Worm (Caenorhabditis elegans) whole organism, L1 larva: ENCODE data around the gene T26A5.2.

Experiments
- C04F5.9 ChIP-seq: sonication (generic microtip); optimal IDR thresholded peaks from 2 replicates; lab custom pipeline; 2016; ENCODE audit warnings: missing genetic modification characterization, missing compliant biosample characterization
- C34B4.2 ChIP-seq: sonication (generic microtip); optimal IDR thresholded peaks from 2 replicates; lab custom pipeline; 2017; ENCODE audit warnings: mild to moderate bottlenecking, missing genetic modification characterization, missing compliant biosample characterization
- aly-2 ChIP-seq: fragments of 150-350 bp; optimal IDR thresholded peaks from 2 replicates; lab custom pipeline; 2014; ENCODE audit warnings: missing biosample characterization, missing genetic modification characterization
- ama-1 ChIP-seq: fragments of 150-350 bp; optimal IDR thresholded peaks from 2 replicates; lab custom pipeline; 2014
- blmp-1 ChIP-seq: fragments of 150-350 bp; optimal IDR thresholded peaks from 2 replicates; lab custom pipeline; 2014; ENCODE audit warnings: missing biosample characterization, missing genetic modification characterization
- ceh-63 ChIP-seq: fragments of 200-800 bp; sonication (Bioruptor generic); optimal IDR thresholded peaks from 2 replicates; lab custom pipeline; 2018; ENCODE audit warnings: mild to moderate bottlenecking, missing genetic modification characterization, missing compliant biosample characterization
- ceh-88 ChIP-seq: fragments of 200-800 bp; sonication (Bioruptor generic); IDR thresholded peaks from 2 replicates; pipeline ENCODE4 v1.3.6; 2022; ENCODE audit warnings: missing genetic modification characterization, missing compliant biosample characterization
- dpl-1 ChIP-seq, 3 experiments: fragments of 150-350 bp in 2 of 3; sonication (generic microtip) in 1 of 3; optimal IDR thresholded peaks; 2 replicates each; lab custom pipeline; 2014 to 2017; ENCODE audit warnings: missing biosample characterization in 3 of 3, missing genetic modification characterization in 3 of 3, missing genetic modification reagents in 3 of 3
- dsc-1 ChIP-seq: sonication (generic microtip); optimal IDR thresholded peaks from 2 replicates; lab custom pipeline; 2016; ENCODE audit warnings: mild to moderate bottlenecking, missing genetic modification characterization, missing compliant biosample characterization
- efl-3 ChIP-seq: fragments of 200-800 bp; sonication (Bioruptor generic); optimal IDR thresholded peaks from 2 replicates; lab custom pipeline; 2018; ENCODE audit warnings: mild to moderate bottlenecking, missing genetic modification characterization, missing compliant biosample characterization
- egl-13 ChIP-seq: sonication (generic microtip); optimal IDR thresholded peaks from 2 replicates; lab custom pipeline; 2016; ENCODE audit warnings: missing genotype, missing genetic modification reagents, missing genetic modification characterization, missing compliant biosample characterization
- egl-27 ChIP-seq, 2 experiments: fragments of 150-350 bp in 1 of 2; sonication (generic microtip); optimal IDR thresholded peaks; 3 replicates each; lab custom pipeline; 2017 to 2018; ENCODE audit warnings: missing biosample characterization in 2 of 2, missing genetic modification characterization in 2 of 2, missing genetic modification reagents in 2 of 2
- elt-2 ChIP-seq: sonication (generic microtip); optimal IDR thresholded peaks from 2 replicates; lab custom pipeline; 2016; ENCODE audit warnings: missing genetic modification characterization, mild to moderate bottlenecking, inconsistent platforms, missing compliant biosample characterization, missing genetic modification reagents
- elt-3 ChIP-seq, 6 experiments: fragments of 150-350 bp in 1 of 6; sonication (generic microtip); optimal IDR thresholded peaks; 2 replicates each; lab custom pipeline; 2017 to 2018; ENCODE audit warnings: missing biosample characterization in 6 of 6, missing genetic modification characterization in 6 of 6, inconsistent platforms in 1 of 6
- fkh-4 ChIP-seq: sonication (generic microtip); optimal IDR thresholded peaks from 2 replicates; lab custom pipeline; 2016; ENCODE audit warnings: missing compliant biosample characterization, missing genetic modification characterization, borderline replicate concordance
- hlh-4 ChIP-seq: sonication (generic microtip); optimal IDR thresholded peaks from 2 replicates; lab custom pipeline; 2016; ENCODE audit warnings: mild to moderate bottlenecking, missing genetic modification characterization, missing compliant biosample characterization
- hpl-2 ChIP-seq: fragments of 150-350 bp; optimal IDR thresholded peaks from 2 replicates; lab custom pipeline; 2014; ENCODE audit warnings: missing biosample characterization, missing genetic modification reagents, missing genetic modification characterization
- irx-1 ChIP-seq: sonication (generic microtip); optimal IDR thresholded peaks from 2 replicates; lab custom pipeline; 2016; ENCODE audit warnings: missing genetic modification characterization, missing compliant biosample characterization
- isw-1 ChIP-seq: fragments of 200-800 bp; sonication (Bioruptor generic); IDR thresholded peaks from 2 replicates; pipeline ENCODE4 v1.3.6; 2022; ENCODE audit warnings: missing genetic modification characterization, missing compliant biosample characterization
- jun-1 ChIP-seq: fragments of 150-350 bp; optimal IDR thresholded peaks from 2 replicates; lab custom pipeline; 2014; ENCODE audit warnings: missing biosample characterization, missing genetic modification reagents, missing genetic modification characterization
- lin-15B ChIP-seq: fragments of 150-350 bp; sonication (generic microtip); optimal IDR thresholded peaks from 3 replicates; lab custom pipeline; 2014; ENCODE audit warnings: missing biosample characterization, missing genetic modification characterization
- lin-35 ChIP-seq, 2 experiments: fragments of 150-350 bp; optimal IDR thresholded peaks; 2 replicates each; lab custom pipeline; 2014; ENCODE audit warnings: missing biosample characterization in 2 of 2, missing genetic modification characterization in 2 of 2, missing genetic modification reagents in 2 of 2
- lir-3 ChIP-seq: sonication (generic microtip); optimal IDR thresholded peaks from 2 replicates; lab custom pipeline; 2016; ENCODE audit warnings: mild to moderate bottlenecking, missing genetic modification characterization, moderate library complexity, missing compliant biosample characterization; ENCODE audit not compliant: poor library complexity
- mdl-1 ChIP-seq, 2 experiments: fragments of 150-350 bp; optimal IDR thresholded peaks; 2 replicates each; lab custom pipeline; 2014 to 2017; ENCODE audit warnings: missing biosample characterization in 2 of 2, missing genetic modification characterization in 2 of 2, inconsistent platforms in 1 of 2
- mep-1 ChIP-seq: fragments of 150-350 bp; optimal IDR thresholded peaks from 2 replicates; lab custom pipeline; 2014; ENCODE audit warnings: missing biosample characterization, missing genetic modification characterization
- nhr-19 ChIP-seq: fragments of 200-800 bp; sonication (Bioruptor generic); conservative IDR thresholded peaks from 2 replicates; pipeline ENCODE4 v1.3.6; 2022; ENCODE audit warnings: missing genetic modification characterization, missing compliant biosample characterization
- nhr-20 ChIP-seq: sonication (generic microtip); optimal IDR thresholded peaks from 2 replicates; lab custom pipeline; 2016; ENCODE audit warnings: mild to moderate bottlenecking, missing genetic modification characterization, missing compliant biosample characterization
- nhr-47 ChIP-seq: sonication (generic microtip); optimal IDR thresholded peaks from 2 replicates; lab custom pipeline; 2016; ENCODE audit warnings: mild to moderate bottlenecking, missing genetic modification characterization, moderate library complexity, missing compliant biosample characterization
- nhr-71 ChIP-seq: sonication (generic microtip); optimal IDR thresholded peaks from 2 replicates; lab custom pipeline; 2016; ENCODE audit warnings: mild to moderate bottlenecking, missing genetic modification characterization, moderate library complexity, missing compliant biosample characterization
- nhr-76 ChIP-seq: sonication (generic microtip); optimal IDR thresholded peaks from 2 replicates; lab custom pipeline; 2017; ENCODE audit warnings: missing biosample characterization, missing genetic modification characterization
- nhr-77 ChIP-seq: fragments of 150-350 bp; optimal IDR thresholded peaks from 2 replicates; lab custom pipeline; 2014; ENCODE audit warnings: missing biosample characterization, missing genetic modification characterization
- nhr-84 ChIP-seq: sonication (generic microtip); optimal IDR thresholded peaks from 2 replicates; lab custom pipeline; 2017; ENCODE audit warnings: missing biosample characterization, missing genetic modification characterization
- nhr-85 ChIP-seq: sonication (generic microtip); peaks from one replicate; lab custom pipeline; 2016; ENCODE audit warnings: missing genetic modification characterization, inconsistent platforms, missing compliant biosample characterization
- nhr-90 ChIP-seq: sonication (generic microtip); optimal IDR thresholded peaks from 2 replicates; lab custom pipeline; 2016; ENCODE audit warnings: mild to moderate bottlenecking, missing genetic modification characterization, missing compliant biosample characterization; ENCODE audit not compliant: poor library complexity
- pqm-1 ChIP-seq: sonication (generic microtip); optimal IDR thresholded peaks from 3 replicates; lab custom pipeline; 2017; ENCODE audit warnings: missing biosample characterization, missing genetic modification characterization
- rnt-1 ChIP-seq: sonication (generic microtip); optimal IDR thresholded peaks from 2 replicates; lab custom pipeline; 2016; ENCODE audit warnings: mild to moderate bottlenecking, missing genetic modification characterization, moderate library complexity, missing compliant biosample characterization
- snpc-4 ChIP-seq: fragments of 150-350 bp; optimal IDR thresholded peaks from 2 replicates; lab custom pipeline; 2014; ENCODE audit warnings: missing biosample characterization, missing genetic modification characterization
- snu-23 ChIP-seq: sonication (generic microtip); optimal IDR thresholded peaks from 2 replicates; lab custom pipeline; 2016; ENCODE audit warnings: missing genetic modification characterization, missing compliant biosample characterization
- sptf-1 ChIP-seq: fragments of 150-350 bp; optimal IDR thresholded peaks from 2 replicates; lab custom pipeline; 2014; ENCODE audit warnings: missing biosample characterization, missing genetic modification characterization
- sup-37 ChIP-seq: fragments of 200-800 bp; sonication (Bioruptor generic); optimal IDR thresholded peaks from 2 replicates; lab custom pipeline; 2018; ENCODE audit warnings: mild to moderate bottlenecking, missing genetic modification characterization, missing compliant biosample characterization
- tbx-2 ChIP-seq: sonication (generic microtip); optimal IDR thresholded peaks from 2 replicates; lab custom pipeline; 2016; ENCODE audit warnings: missing genetic modification characterization, missing compliant biosample characterization
- unc-130 ChIP-seq: fragments of 150-350 bp; optimal IDR thresholded peaks from 2 replicates; lab custom pipeline; 2017; ENCODE audit warnings: missing biosample characterization, missing genetic modification characterization, inconsistent platforms
- unc-62 ChIP-seq: fragments of 150-350 bp; optimal IDR thresholded peaks from 2 replicates; lab custom pipeline; 2014; ENCODE audit warnings: missing biosample characterization, missing genetic modification reagents, missing genetic modification characterization
- unc-86 ChIP-seq: sonication (generic microtip); optimal IDR thresholded peaks from 2 replicates; lab custom pipeline; 2016; ENCODE audit warnings: missing genetic modification characterization, missing compliant biosample characterization
- unc-98 ChIP-seq: fragments of 200-800 bp; sonication (Bioruptor generic); IDR thresholded peaks from 2 replicates; pipeline ENCODE4 v1.3.6; 2022; ENCODE audit warnings: missing genetic modification characterization, missing compliant biosample characterization
- xbp-1 ChIP-seq: sonication (generic microtip); optimal IDR thresholded peaks from 2 replicates; lab custom pipeline; 2016; ENCODE audit warnings: missing genetic modification characterization, missing compliant biosample characterization
- zip-4 ChIP-seq: fragments of 200-800 bp; sonication (Bioruptor generic); optimal IDR thresholded peaks from 2 replicates; lab custom pipeline; 2018; ENCODE audit warnings: mild to moderate bottlenecking, missing genetic modification characterization, moderate library complexity, missing compliant biosample characterization
- ztf-11 ChIP-seq, 2 experiments: sonication (generic microtip); optimal IDR thresholded peaks; 2 replicates each; lab custom pipeline; 2016 to 2017; ENCODE audit warnings: missing genetic modification characterization in 2 of 2, missing biosample characterization in 1 of 2, missing compliant biosample characterization in 1 of 2
- ztf-4 ChIP-seq: fragments of 150-350 bp; optimal IDR thresholded peaks from 2 replicates; lab custom pipeline; 2014; ENCODE audit warnings: missing biosample characterization, missing genetic modification characterization

T26A5.2 gene

ce11 chrIII:6459820-6460219, 7.3 kb upstream of the T26A5.2 start, which contains the start of gene algn-1:
TSS of gene algn-1 (plus strand) at chrIII:6460120.
- TF ChIP-seq zip-4 (GFP tag; lab: Kevin White, UChicago) (no peak), fkh-4 (tag; lab: Kevin White, UChicago) (no peak), egl-27 (tag; optimal IDR thresholded peaks at IDR 0.05; lab: Kevin White, UChicago) (no peak), isw-1 (GFP tag; lab: Robert Waterston, UW) (no peak), hpl-2 (GFP tag; lab: Kevin White, UChicago) (no peak), nhr-76 (tag; lab: Kevin White, UChicago) (no peak), mep-1 (no peak)

- TF ChIP-seq nhr-71 (tag; lab: Kevin White, UChicago) (peak; percentile 56), hlh-4 (no peak), sup-37 (GFP tag; lab: Kevin White, UChicago) (no peak), C04F5.9 (tag; lab: Kevin White, UChicago) (no peak), efl-3 (GFP tag; lab: Kevin White, UChicago) (no peak), unc-62 (no peak), unc-130 (tag; lab: Kevin White, UChicago) (no peak), dsc-1 (tag; lab: Kevin White, UChicago) (no peak), unc-98 (GFP tag; lab: Robert Waterston, UW) (no peak), elt-2 (tag; lab: Kevin White, UChicago) (peak; percentile 1), snpc-4 (no peak), unc-86 (no peak), elt-3 (tag; optimal IDR thresholded peaks at IDR 0.05; lab: Kevin White, UChicago) (no peak), dpl-1 (GFP tag; optimal IDR thresholded peaks at IDR 0.05; lab: Kevin White, UChicago) (no peak), nhr-85 (tag; lab: Kevin White, UChicago) (peak; percentile 9), blmp-1 (tag; lab: Kevin White, UChicago) (no peak), mdl-1 (tag; optimal IDR thresholded peaks at IDR 0.05; lab: Kevin White, UChicago) (no peak), irx-1 (tag; lab: Kevin White, UChicago) (no peak), ztf-11 (tag; optimal IDR thresholded peaks at IDR 0.05; lab: Kevin White, UChicago) (no peak), nhr-90 (peak; percentile 12), ama-1 (lab: Kevin White, UChicago) (peak; percentile 68), nhr-19 (GFP tag; lab: Robert Waterston, UW) (0 out of 2 replicates have a peak, but pooled peaks have one; percentile 2), lin-35 (GFP tag; optimal IDR thresholded peaks at IDR 0.05; lab: Kevin White, UChicago) (no peak), aly-2 (no peak), nhr-77 (tag; lab: Kevin White, UChicago) (no peak), nhr-20 (no peak), snu-23 (GFP tag; lab: Kevin White, UChicago) (peak; percentile 11), tbx-2 (tag; lab: Kevin White, UChicago) (no peak), rnt-1 (tag; lab: Kevin White, UChicago) (peak; percentile 5), sptf-1 (tag; lab: Kevin White, UChicago) (no peak), ceh-63 (GFP tag; lab: Kevin White, UChicago) (no peak), ceh-88 (GFP tag; lab: Robert Waterston, UW) (no peak), lir-3 (no peak), nhr-84 (tag; lab: Kevin White, UChicago) (no peak), C34B4.2 (no peak), pqm-1 (tag; lab: Kevin White, UChicago) (no peak), ztf-4 (peak; percentile 66), nhr-47 (peak; percentile 11), xbp-1 (tag; lab: Kevin White, UChicago) (no peak), lin-15B (tag; lab: Kevin White, UChicago) (no peak), egl-13 (tag; lab: Kevin White, UChicago) (no peak), jun-1 (tag; lab: Kevin White, UChicago) (no peak), mep-1 (no peak)
These were observed 4.5 kb upstream of the T26A5.2 start, which contains the start of gene T26A5.8 for ce11 chrIII:6462610-6463009. TSS of gene T26A5.8 (minus strand) at chrIII:6462856.
